Fruit fly (Drosophila melanogaster) whole organism, embryonic: Measurements from ENCODE around the gene CG3014.

Experiments
- Atf3 ChIP-seq: fragments of 200-800 bp; sonication (Bioruptor generic); optimal IDR thresholded peaks from 3 replicates; lab custom pipeline; 2016; ENCODE audit warnings: missing biosample characterization, missing genetic modification characterization
- Atf6 ChIP-seq: fragments of 200-800 bp; sonication (Bioruptor generic); IDR thresholded peaks from 2 replicates; pipeline ENCODE4 v1.3.6; 2022; ENCODE audit warnings: missing biosample characterization, missing genetic modification characterization
- CG12155 ChIP-seq: fragments of 200-800 bp; sonication (Bioruptor generic); optimal IDR thresholded peaks from 3 replicates; lab custom pipeline; 2016; ENCODE audit warnings: missing biosample characterization, missing genetic modification characterization
- CG13296 ChIP-seq: fragments of 200-800 bp; sonication (Bioruptor generic); optimal IDR thresholded peaks from 3 replicates; lab custom pipeline; 2018; ENCODE audit warnings: missing biosample characterization, mild to moderate bottlenecking, missing genetic modification characterization
- CG14667 ChIP-seq: fragments of 200-800 bp; sonication (Bioruptor generic); IDR thresholded peaks from 2 replicates; pipeline ENCODE4 v1.3.6; 2022; ENCODE audit warnings: missing biosample characterization, missing genetic modification characterization
- CG15514 ChIP-seq: fragments of 200-800 bp; sonication (Bioruptor generic); optimal IDR thresholded peaks from 3 replicates; lab custom pipeline; 2017; ENCODE audit warnings: missing biosample characterization, missing genetic modification characterization, mild to moderate bottlenecking, moderate library complexity, missing genetic modification reagents
- CG17359 ChIP-seq: fragments of 200-800 bp; sonication (Bioruptor generic); optimal IDR thresholded peaks from 3 replicates; lab custom pipeline; 2018; ENCODE audit warnings: missing biosample characterization, mild to moderate bottlenecking, missing genetic modification characterization, moderate library complexity
- CG17385 ChIP-seq: fragments of 200-800 bp; sonication (Bioruptor generic); optimal IDR thresholded peaks from 3 replicates; lab custom pipeline; 2018; ENCODE audit warnings: missing biosample characterization, mild to moderate bottlenecking, missing genetic modification characterization
- CG2712 ChIP-seq: fragments of 200-800 bp; optimal IDR thresholded peaks from 3 replicates; lab custom pipeline; 2019; ENCODE audit warnings: missing biosample characterization, mild to moderate bottlenecking, missing genetic modification characterization, moderate library complexity
- CG2889 ChIP-seq: fragments of 200-800 bp; sonication (Bioruptor generic); IDR thresholded peaks from 3 replicates; pipeline ENCODE4 v1.3.6; 2022; ENCODE audit warnings: missing biosample characterization, missing genetic modification characterization
- CG3281 ChIP-seq: fragments of 200-800 bp; sonication (Bioruptor generic); optimal IDR thresholded peaks from 3 replicates; lab custom pipeline; 2017; ENCODE audit warnings: missing biosample characterization, mild to moderate bottlenecking, missing genetic modification characterization
- CG33213 ChIP-seq: fragments of 200-800 bp; sonication (Bioruptor generic); optimal IDR thresholded peaks from 3 replicates; lab custom pipeline; 2016; ENCODE audit warnings: missing biosample characterization, missing genetic modification characterization
- CG33557 ChIP-seq: fragments of 200-800 bp; sonication (Bioruptor generic); optimal IDR thresholded peaks from 2 replicates; lab custom pipeline; 2019; ENCODE audit warnings: missing biosample characterization, mild to moderate bottlenecking, missing genetic modification characterization, moderate library complexity
- CG34224 ChIP-seq: fragments of 200-800 bp; sonication (Bioruptor generic); IDR thresholded peaks from 3 replicates; pipeline ENCODE4 v1.3.6; 2022; ENCODE audit warnings: missing biosample characterization, missing genetic modification characterization; ENCODE audit not compliant: partially characterized antibody
- CG4424 ChIP-seq: fragments of 200-800 bp; sonication (Bioruptor generic); optimal IDR thresholded peaks from 3 replicates; lab custom pipeline; 2016; ENCODE audit warnings: missing biosample characterization, missing genetic modification characterization
- CG4730 ChIP-seq: fragments of 200-800 bp; sonication (Bioruptor generic); IDR thresholded peaks from 2 replicates; pipeline ENCODE4 v1.3.6; 2022; ENCODE audit warnings: missing biosample characterization, missing genetic modification characterization
- CG7556 ChIP-seq: fragments of 200-800 bp; sonication (Bioruptor generic); optimal IDR thresholded peaks from 2 replicates; lab custom pipeline; 2017; ENCODE audit warnings: missing biosample characterization, mild to moderate bottlenecking, missing genetic modification characterization
- CG8359 ChIP-seq: fragments of 200-800 bp; sonication (Bioruptor generic); optimal IDR thresholded peaks from 2 replicates; lab custom pipeline; 2017; ENCODE audit warnings: missing biosample characterization, mild to moderate bottlenecking, missing genetic modification characterization, borderline replicate concordance
- CTCF ChIP-seq: fragments of 200-800 bp; sonication (Bioruptor generic); optimal IDR thresholded peaks from 2 replicates; lab custom pipeline; 2017; ENCODE audit warnings: missing biosample characterization, mild to moderate bottlenecking, missing genetic modification characterization, moderate library complexity
- Camta ChIP-seq: fragments of 200-800 bp; sonication (Bioruptor generic); optimal IDR thresholded peaks from 2 replicates; lab custom pipeline; 2016; ENCODE audit warnings: missing biosample characterization, missing genetic modification characterization
- Chrac-16 ChIP-seq: fragments of 200-800 bp; sonication (Bioruptor generic); optimal IDR thresholded peaks from 3 replicates; lab custom pipeline; 2016; ENCODE audit warnings: missing biosample characterization, missing genetic modification characterization
- CkIIα-i1 ChIP-seq: fragments of 200-800 bp; sonication (Bioruptor generic); IDR thresholded peaks from 2 replicates; pipeline ENCODE4 v1.3.6; 2022; ENCODE audit warnings: missing biosample characterization, missing genetic modification characterization
- CrebB ChIP-seq: fragments of 200-800 bp; sonication (Bioruptor generic); optimal IDR thresholded peaks from 3 replicates; lab custom pipeline; 2018; ENCODE audit warnings: missing biosample characterization, mild to moderate bottlenecking, missing genetic modification characterization
- Drgx ChIP-seq: fragments of 200-800 bp; sonication (Bioruptor generic); IDR thresholded peaks from 2 replicates; pipeline ENCODE4 v1.3.6; 2022; ENCODE audit warnings: missing biosample characterization, missing genetic modification characterization
- Gsc ChIP-seq: fragments of 200-800 bp; sonication (Bioruptor generic); IDR thresholded peaks from 2 replicates; pipeline ENCODE4 v1.3.6; 2022; ENCODE audit warnings: missing biosample characterization, missing genetic modification characterization
- H15 ChIP-seq: fragments of 200-800 bp; sonication (Bioruptor generic); IDR thresholded peaks from 3 replicates; pipeline ENCODE4 v1.3.6; 2022; ENCODE audit warnings: missing biosample characterization, missing genetic modification characterization
- Hr3 ChIP-seq: fragments of 200-800 bp; sonication (Bioruptor generic); optimal IDR thresholded peaks from 3 replicates; lab custom pipeline; 2016; ENCODE audit warnings: missing biosample characterization, missing genetic modification characterization
- Kr ChIP-seq: fragments of 200-800 bp; sonication (Bioruptor generic); optimal IDR thresholded peaks from 2 replicates; lab custom pipeline; 2017; ENCODE audit warnings: missing biosample characterization, mild to moderate bottlenecking, missing genetic modification characterization
- NC2α ChIP-seq: fragments of 200-800 bp; sonication (Bioruptor generic); optimal IDR thresholded peaks from 2 replicates; lab custom pipeline; 2016; ENCODE audit warnings: missing biosample characterization, missing genetic modification characterization
- NFAT ChIP-seq: fragments of 200-800 bp; sonication (Bioruptor generic); IDR thresholded peaks from 2 replicates; pipeline ENCODE4 v1.3.6; 2022; ENCODE audit warnings: missing biosample characterization, missing genetic modification characterization
- Scr ChIP-seq: fragments of 200-800 bp; sonication (Bioruptor generic); IDR thresholded peaks from 2 replicates; pipeline ENCODE4 v1.3.6; 2022; ENCODE audit warnings: missing biosample characterization, missing genetic modification characterization; ENCODE audit not compliant: partially characterized antibody
- TFAM ChIP-seq: fragments of 200-800 bp; sonication (Bioruptor generic); optimal IDR thresholded peaks from 2 replicates; lab custom pipeline; 2017; ENCODE audit warnings: missing biosample characterization, missing genetic modification characterization, inconsistent platforms
- Trl ChIP-seq, 3 experiments: fragments of >200 bp in 2 of 3; fragments of 200-800 bp in 1 of 3; sonication (Bioruptor generic) in 1 of 3; optimal IDR thresholded peaks; 2 replicates in 1 of 3; 3 replicates in 2 of 3; lab custom pipeline; 2016 to 2017; ENCODE audit warnings: missing biosample characterization in 1 of 3, missing genetic modification characterization in 1 of 3
- ase ChIP-seq: fragments of 200-800 bp; sonication (Bioruptor generic); IDR thresholded peaks from 3 replicates; pipeline ENCODE4 v1.3.6; 2022; ENCODE audit warnings: missing biosample characterization, missing genetic modification characterization
- btn ChIP-seq: fragments of 200-800 bp; sonication (Bioruptor generic); optimal IDR thresholded peaks from 2 replicates; lab custom pipeline; 2016; ENCODE audit warnings: missing biosample characterization, missing genetic modification characterization
- chn ChIP-seq: fragments of 200-800 bp; sonication (Bioruptor generic); optimal IDR thresholded peaks from 2 replicates; lab custom pipeline; 2016; ENCODE audit warnings: missing biosample characterization, missing genetic modification characterization
- crol ChIP-seq: fragments of 200-800 bp; sonication (Bioruptor generic); IDR thresholded peaks from 2 replicates; pipeline ENCODE4 v1.3.6; 2022; ENCODE audit warnings: missing biosample characterization, missing genetic modification characterization
- dimm ChIP-seq: fragments of 200-800 bp; sonication (Bioruptor generic); IDR thresholded peaks from 2 replicates; pipeline ENCODE4 v1.3.6; 2022; ENCODE audit warnings: missing biosample characterization, missing genetic modification characterization
- ewg ChIP-seq: fragments of 200-800 bp; sonication (Bioruptor generic); optimal IDR thresholded peaks from 3 replicates; lab custom pipeline; 2017; ENCODE audit warnings: mild to moderate bottlenecking, missing biosample characterization, missing genetic modification reagents, missing genetic modification characterization
- exex ChIP-seq: fragments of 200-800 bp; sonication (Bioruptor generic); optimal IDR thresholded peaks from 4 replicates; lab custom pipeline; 2018; ENCODE audit warnings: missing biosample characterization, mild to moderate bottlenecking, missing genetic modification characterization, moderate library complexity
- gce ChIP-seq: fragments of 200-800 bp; sonication (Bioruptor generic); IDR thresholded peaks from 3 replicates; pipeline ENCODE4 v1.3.6; 2022; ENCODE audit warnings: missing biosample characterization, missing genetic modification characterization
- gfzf ChIP-seq: fragments of 200-800 bp; sonication (Bioruptor generic); optimal IDR thresholded peaks from 2 replicates; lab custom pipeline; 2016; ENCODE audit warnings: missing biosample characterization, mild to moderate bottlenecking, missing genetic modification characterization, moderate library complexity
- lab ChIP-seq: fragments of 200-800 bp; sonication (Bioruptor generic); optimal IDR thresholded peaks from 3 replicates; lab custom pipeline; 2017; ENCODE audit warnings: missing biosample characterization, missing genetic modification characterization, mild to moderate bottlenecking, moderate library complexity, missing genetic modification reagents
- lilli ChIP-seq: fragments of 200-800 bp; sonication (Bioruptor generic); optimal IDR thresholded peaks from 3 replicates; lab custom pipeline; 2016; ENCODE audit warnings: missing biosample characterization, missing genetic modification characterization
- onecut ChIP-seq: fragments of 200-800 bp; sonication (Bioruptor generic); IDR thresholded peaks from 2 replicates; pipeline ENCODE4 v1.3.6; 2022; ENCODE audit warnings: missing biosample characterization, missing genetic modification characterization
- pan ChIP-seq, 4 experiments: fragments of >200 bp in 3 of 4; fragments of 200-800 bp in 1 of 4; sonication (Bioruptor generic) in 1 of 4; optimal IDR thresholded peaks in 3 of 4; IDR thresholded peaks in 1 of 4; 2 replicates each; pipeline versions ENCODE4 v1.3.6 to Lab custom; 2017 to 2022; ENCODE audit warnings: missing biosample characterization in 2 of 4, missing genetic modification characterization in 2 of 4, mixed read lengths in 1 of 4
- pho ChIP-seq: fragments of 200-800 bp; sonication (Bioruptor generic); optimal IDR thresholded peaks from 2 replicates; lab custom pipeline; 2016; ENCODE audit warnings: missing biosample characterization, missing genetic modification characterization
- sna ChIP-seq: fragments of 200-800 bp; sonication (Bioruptor generic); IDR thresholded peaks from 2 replicates; pipeline ENCODE4 v1.3.6; 2022; ENCODE audit warnings: missing biosample characterization, missing genetic modification characterization; ENCODE audit not compliant: partially characterized antibody
- sr ChIP-seq: fragments of 200-800 bp; sonication (Bioruptor generic); IDR thresholded peaks from 3 replicates; pipeline ENCODE4 v1.3.6; 2022; ENCODE audit warnings: missing biosample characterization, missing genetic modification characterization
- twi ChIP-seq: fragments of 200-800 bp; optimal IDR thresholded peaks from 2 replicates; lab custom pipeline; 2019; ENCODE audit warnings: missing biosample characterization, mild to moderate bottlenecking, missing genetic modification characterization, moderate library complexity
- yki ChIP-seq: fragments of >200 bp; optimal IDR thresholded peaks from 3 replicates; lab custom pipeline; 2018
- zen ChIP-seq: fragments of 200-800 bp; sonication (Bioruptor generic); optimal IDR thresholded peaks from 3 replicates; lab custom pipeline; 2018; ENCODE audit warnings: missing biosample characterization, mild to moderate bottlenecking, missing genetic modification characterization, moderate library complexity

Gene CG3014

dm6 chr3R:7793855-7794254 is 8.7 kb downstream of the CG3014 start, which contains the start of gene CG2641 (continued):
- TF ChIP-seq CrebB (tag; lab: Kevin White, UChicago): no peak
- TF ChIP-seq CG2889 (GFP tag; lab: Robert Waterston, UW): no peak
- no peak for TF ChIP-seq sna (GFP tag; lab: Robert Waterston, UW)
- TF ChIP-seq crol: no peak
- peak; percentile 20; the same call in 1 of the 3 replicates for TF ChIP-seq CG34224
- TF ChIP-seq CG2712 (tag; lab: Kevin White, UChicago): no peak
- TF ChIP-seq lab (GFP tag; lab: Kevin White, UChicago): peak; percentile 23
- TF ChIP-seq CG12155: no peak
- no peak for TF ChIP-seq Hr3 (GFP tag; lab: Kevin White, UChicago)
- peak; percentile 72 for TF ChIP-seq Drgx
- TF ChIP-seq CG14667 (GFP tag; lab: Robert Waterston, UW): no peak
- no peak for TF ChIP-seq Scr (GFP tag; lab: Robert Waterston, UW)
- TF ChIP-seq Chrac-16: no peak
- TF ChIP-seq Trl (optimal IDR thresholded peaks at IDR 0.05; lab: Kevin White, UChicago): peak; percentile 71 to 89
- no peak for TF ChIP-seq Trl (GFP tag; optimal IDR thresholded peaks at IDR 0.05; lab: Kevin White, UChicago)
- 0 out of 3 replicates have a peak, but pooled peaks have one; percentile 7 for TF ChIP-seq sr
- TF ChIP-seq Gsc (GFP tag; lab: Robert Waterston, UW): no peak
- TF ChIP-seq CG7556 (GFP tag; lab: Kevin White, UChicago): no peak
- TF ChIP-seq exex (tag; lab: Kevin White, UChicago): no peak
- no peak for TF ChIP-seq yki
- TF ChIP-seq CG3281 (GFP tag; lab: Kevin White, UChicago): peak; percentile 5
- no peak for TF ChIP-seq pho (GFP tag; lab: Kevin White, UChicago)
- no peak for TF ChIP-seq pan (optimal IDR thresholded peaks at IDR 0.05; lab: Kevin White, UChicago)
- no peak for TF ChIP-seq pan (GFP tag; optimal IDR thresholded peaks at IDR 0.05 in 1 of 2, IDR thresholded peaks at IDR 0.05 in 1 of 2)
- TF ChIP-seq CTCF (GFP tag; lab: Kevin White, UChicago): no peak
- TF ChIP-seq CG33213 (GFP tag; lab: Kevin White, UChicago): no peak
- no peak for TF ChIP-seq gce (GFP tag; lab: Robert Waterston, UW)
- TF ChIP-seq zen: no peak
- TF ChIP-seq CG33557 (GFP tag; lab: Kevin White, UChicago): no peak
- no peak for TF ChIP-seq Camta (GFP tag; lab: Kevin White, UChicago)
- no peak for TF ChIP-seq CG4730 (GFP tag; lab: Robert Waterston, UW)
- no peak for TF ChIP-seq dimm (GFP tag; lab: Robert Waterston, UW)
- no peak for TF ChIP-seq Atf6 (GFP tag; lab: Robert Waterston, UW)
- no peak for TF ChIP-seq TFAM (GFP tag; lab: Kevin White, UChicago)
- no peak for TF ChIP-seq NC2α (GFP tag; lab: Kevin White, UChicago)
- no peak for TF ChIP-seq CG17359 (tag; lab: Kevin White, UChicago)
- TF ChIP-seq lilli (GFP tag; lab: Kevin White, UChicago): no peak
- TF ChIP-seq ewg (GFP tag; lab: Kevin White, UChicago): no peak
- TF ChIP-seq chn: no peak
- TF ChIP-seq CG15514: peak; percentile 1
- TF ChIP-seq twi (tag; lab: Kevin White, UChicago): no peak
- TF ChIP-seq Kr (GFP tag; lab: Kevin White, UChicago): no peak
- TF ChIP-seq btn (GFP tag; lab: Kevin White, UChicago): no peak
- peak; percentile 42 for TF ChIP-seq CG13296 (GFP tag; lab: Kevin White, UChicago)
- no peak for TF ChIP-seq ase (GFP tag; lab: Robert Waterston, UW)
- TF ChIP-seq Atf3: peak; percentile 34
- no peak for TF ChIP-seq CkIIα-i1 (GFP tag; lab: Robert Waterston, UW)
- TF ChIP-seq NFAT (GFP tag; lab: Robert Waterston, UW): no peak
- no peak for TF ChIP-seq CG8359 (GFP tag; lab: Kevin White, UChicago)
- no peak for TF ChIP-seq onecut (GFP tag; lab: Robert Waterston, UW)
- TF ChIP-seq gfzf (GFP tag; lab: Kevin White, UChicago): no peak
- TF ChIP-seq H15 (GFP tag; lab: Robert Waterston, UW): no peak
- TF ChIP-seq CG17385 (GFP tag; lab: Kevin White, UChicago): no peak
- no peak for TF ChIP-seq CG4424 (GFP tag; lab: Kevin White, UChicago)
